Worm (Caenorhabditis elegans) whole organism, young adult: ENCODE results near the gene ain-1.

ENCODE experiments used
- B0035.1 ChIP-seq: sonication (generic microtip); optimal IDR thresholded peaks from 2 replicates; lab custom pipeline; 2016; ENCODE audit warnings: missing genetic modification characterization, mild to moderate bottlenecking, missing compliant biosample characterization, missing genotype, missing genetic modification reagents
- B0261.1 ChIP-seq: sonication (generic microtip); optimal IDR thresholded peaks from 2 replicates; lab custom pipeline; 2016; ENCODE audit warnings: mild to moderate bottlenecking, missing genetic modification characterization, moderate library complexity, missing compliant biosample characterization
- F22D6.2 ChIP-seq: sonication (generic microtip); optimal IDR thresholded peaks from 2 replicates; lab custom pipeline; 2016; ENCODE audit warnings: mild to moderate bottlenecking, missing genetic modification characterization, missing compliant biosample characterization
- F57A8.1 ChIP-seq: fragments of 200-800 bp; sonication (Bioruptor generic); optimal IDR thresholded peaks from 2 replicates; lab custom pipeline; 2018; ENCODE audit warnings: mild to moderate bottlenecking, missing genetic modification characterization, moderate library complexity, missing compliant biosample characterization
- T26A5.8 ChIP-seq: sonication (generic microtip); optimal IDR thresholded peaks from 2 replicates; lab custom pipeline; 2016; ENCODE audit warnings: missing genetic modification characterization, missing compliant biosample characterization
- Y53G8AR.9 ChIP-seq: fragments of 200-800 bp; sonication (Bioruptor generic); conservative IDR thresholded peaks from 2 replicates; pipeline ENCODE4 v1.3.6; 2022; ENCODE audit warnings: missing genetic modification reagents, missing genetic modification characterization, missing compliant biosample characterization
- aptf-2 ChIP-seq: fragments of 200-800 bp; sonication (Bioruptor generic); conservative IDR thresholded peaks from 2 replicates; pipeline ENCODE4 v1.3.6; 2022; ENCODE audit warnings: missing genetic modification reagents, missing genetic modification characterization, missing compliant biosample characterization
- attf-6 ChIP-seq: fragments of 200-800 bp; sonication (Bioruptor generic); IDR thresholded peaks from 2 replicates; pipeline ENCODE4 v1.3.6; 2022; ENCODE audit warnings: missing genetic modification reagents, missing genetic modification characterization, missing compliant biosample characterization
- cebp-1 ChIP-seq, 2 experiments: fragments of 200-800 bp in 1 of 2; sonication (Bioruptor generic) in 1 of 2; sonication (generic microtip) in 1 of 2; IDR thresholded peaks in 1 of 2; optimal IDR thresholded peaks in 1 of 2; 2 replicates each; pipeline versions ENCODE4 v1.3.6 to Lab custom; 2017 to 2022; ENCODE audit warnings: missing compliant biosample characterization in 2 of 2, missing genetic modification characterization in 2 of 2, mild to moderate bottlenecking in 1 of 2, missing genetic modification reagents in 1 of 2, moderate library complexity in 1 of 2
- ceh-100 ChIP-seq: fragments of 200-800 bp; sonication (Bioruptor generic); IDR thresholded peaks from 2 replicates; pipeline ENCODE4 v1.3.6; 2022; ENCODE audit warnings: missing genetic modification reagents, missing genetic modification characterization, missing compliant biosample characterization
- dpff-1 ChIP-seq: sonication (generic microtip); optimal IDR thresholded peaks from 2 replicates; lab custom pipeline; 2017; ENCODE audit warnings: mild to moderate bottlenecking, missing genetic modification characterization, missing compliant biosample characterization
- egrh-3 ChIP-seq: fragments of 200-800 bp; sonication (Bioruptor generic); IDR thresholded peaks from 2 replicates; pipeline ENCODE4 v1.3.6; 2022; ENCODE audit warnings: missing genetic modification reagents, missing genetic modification characterization, missing compliant biosample characterization
- ekl-4 ChIP-seq: fragments of 200-800 bp; sonication (Bioruptor generic); IDR thresholded peaks from 2 replicates; pipeline ENCODE4 v1.3.6; 2022; ENCODE audit warnings: missing genetic modification reagents, missing genetic modification characterization, missing compliant biosample characterization
- ets-4 ChIP-seq: fragments of 200-800 bp; sonication (Bioruptor generic); optimal IDR thresholded peaks from 2 replicates; lab custom pipeline; 2018; ENCODE audit warnings: mild to moderate bottlenecking, missing genetic modification characterization, missing compliant biosample characterization
- gei-17 ChIP-seq: fragments of 200-800 bp; sonication (Bioruptor generic); optimal IDR thresholded peaks from 2 replicates; lab custom pipeline; 2018; ENCODE audit warnings: mild to moderate bottlenecking, missing genetic modification characterization, missing compliant biosample characterization
- hmg-1.2 ChIP-seq: fragments of 200-800 bp; sonication (Bioruptor generic); IDR thresholded peaks from 2 replicates; pipeline ENCODE4 v1.3.6; 2022; ENCODE audit warnings: missing genetic modification reagents, missing genetic modification characterization, missing compliant biosample characterization
- lsl-1 ChIP-seq: fragments of 200-800 bp; sonication (Bioruptor generic); optimal IDR thresholded peaks from 2 replicates; lab custom pipeline; 2018; ENCODE audit warnings: mild to moderate bottlenecking, missing genetic modification characterization, moderate library complexity, missing compliant biosample characterization
- madf-6 ChIP-seq: fragments of 200-800 bp; sonication (Bioruptor generic); IDR thresholded peaks from 2 replicates; pipeline ENCODE4 v1.3.6; 2022; ENCODE audit warnings: missing genetic modification reagents, missing genetic modification characterization, missing compliant biosample characterization
- mcd-1 ChIP-seq: fragments of 200-800 bp; sonication (Bioruptor generic); IDR thresholded peaks from 2 replicates; pipeline ENCODE4 v1.3.6; 2022; ENCODE audit warnings: missing genetic modification reagents, missing genetic modification characterization, missing compliant biosample characterization
- mel-28 ChIP-seq: sonication (generic microtip); optimal IDR thresholded peaks from 2 replicates; lab custom pipeline; 2016; ENCODE audit warnings: borderline replicate concordance, mild to moderate bottlenecking, missing genetic modification characterization, missing compliant biosample characterization
- nhr-27 ChIP-seq: fragments of 200-800 bp; sonication (Bioruptor generic); optimal IDR thresholded peaks from 2 replicates; lab custom pipeline; 2018; ENCODE audit warnings: mild to moderate bottlenecking, missing genetic modification characterization, moderate library complexity, missing compliant biosample characterization
- nhr-80 ChIP-seq: sonication (generic microtip); optimal IDR thresholded peaks from 2 replicates; lab custom pipeline; 2016; ENCODE audit warnings: missing genetic modification characterization, missing compliant biosample characterization
- pbrm-1 ChIP-seq: fragments of 200-800 bp; sonication (Bioruptor generic); IDR thresholded peaks from 2 replicates; pipeline ENCODE4 v1.3.6; 2022; ENCODE audit warnings: missing genetic modification reagents, missing genetic modification characterization, missing compliant biosample characterization
- pha-4 ChIP-seq: fragments of 150-350 bp; sonication (generic microtip); optimal IDR thresholded peaks from 2 replicates; lab custom pipeline; 2014; ENCODE audit warnings: missing biosample characterization, missing genetic modification reagents, missing genetic modification characterization
- snpc-1.1 ChIP-seq: sonication (generic microtip); optimal IDR thresholded peaks from 2 replicates; lab custom pipeline; 2017; ENCODE audit warnings: missing genetic modification characterization, mild to moderate bottlenecking, missing compliant biosample characterization, antibody characterized with exemption, moderate library complexity, missing genotype, missing genetic modification reagents; ENCODE audit not compliant: insufficient read depth
- snpc-1.3 ChIP-seq: sonication (generic microtip); optimal IDR thresholded peaks from 2 replicates; lab custom pipeline; 2017; ENCODE audit warnings: missing genetic modification characterization, mild to moderate bottlenecking, missing compliant biosample characterization, antibody characterized with exemption, moderate library complexity, missing genotype, missing genetic modification reagents; ENCODE audit not compliant: insufficient read depth
- snpc-4 ChIP-seq, 5 experiments: fragments of 150-350 bp in 1 of 5; sonication (generic microtip) in 4 of 5; optimal IDR thresholded peaks; 2 replicates each; lab custom pipeline; 2014 to 2018; ENCODE audit warnings: missing genetic modification characterization in 5 of 5, missing biosample characterization in 3 of 5, antibody characterized with exemption in 2 of 5, mild to moderate bottlenecking in 2 of 5, missing compliant biosample characterization in 2 of 5, missing genotype in 2 of 5, moderate library complexity in 2 of 5, missing genetic modification reagents in 1 of 5
- tbp1 ChIP-seq: fragments of 200-800 bp; sonication (Bioruptor generic); optimal IDR thresholded peaks from 2 replicates; lab custom pipeline; 2018; ENCODE audit warnings: mild to moderate bottlenecking, missing genetic modification characterization, missing compliant biosample characterization
- tbx-9 ChIP-seq: sonication (generic microtip); optimal IDR thresholded peaks from 2 replicates; lab custom pipeline; 2016; ENCODE audit warnings: borderline replicate concordance, missing genetic modification characterization, inconsistent platforms, missing compliant biosample characterization
- zfh-2 ChIP-seq: fragments of 200-800 bp; sonication (Bioruptor generic); conservative IDR thresholded peaks from 2 replicates; pipeline ENCODE4 v1.3.6; 2022; ENCODE audit warnings: missing genetic modification reagents, missing genetic modification characterization, missing compliant biosample characterization
- ztf-18 ChIP-seq: sonication (generic microtip); optimal IDR thresholded peaks from 2 replicates; lab custom pipeline; 2016; ENCODE audit warnings: missing genotype, mild to moderate bottlenecking, missing genetic modification characterization, missing compliant biosample characterization

The ain-1 gene

ce11 chrX:16571877-16572276, 41.4 kb upstream of the ain-1 start:
- TF ChIP-seq Y53G8AR.9 (GFP tag; lab: Robert Waterston, UW) (no peak), snpc-4 (GFP tag; optimal IDR thresholded peaks at IDR 0.05; lab: Kevin White, UChicago) (no peak), snpc-4 (tag; optimal IDR thresholded peaks at IDR 0.05; lab: Kevin White, UChicago) (peak in 2 of 4 experiments; percentile 1 to 72)

ce11 chrX:16574303-16574702, 38.9 kb upstream of the ain-1 start:
- TF ChIP-seq tbx-9 (no peak), nhr-27 (no peak), ets-4 (GFP tag; lab: Kevin White, UChicago) (no peak)

ce11 chrX:16575262-16575661, 38.0 kb upstream of the ain-1 start:
- TF ChIP-seq ekl-4 (GFP tag; lab: Robert Waterston, UW) = no peak
- TF ChIP-seq cebp-1 (GFP tag; IDR thresholded peaks at IDR 0.05; lab: Robert Waterston, UW) = no peak
- TF ChIP-seq cebp-1 (tag; optimal IDR thresholded peaks at IDR 0.05; lab: Kevin White, UChicago) = no peak
- no peak for TF ChIP-seq madf-6 (GFP tag; lab: Robert Waterston, UW)
- TF ChIP-seq snpc-4 (GFP tag; optimal IDR thresholded peaks at IDR 0.05; lab: Kevin White, UChicago) = peak; percentile 74
- TF ChIP-seq snpc-4 (tag; optimal IDR thresholded peaks at IDR 0.05; lab: Kevin White, UChicago) = peak in 3 of 4 experiments; percentile 48 to 89 (median 83)
- TF ChIP-seq ceh-100 (GFP tag; lab: Robert Waterston, UW) = no peak
- TF ChIP-seq B0035.1 (tag; lab: Kevin White, UChicago) = no peak
- peak; percentile 77 for TF ChIP-seq snpc-1.1
- no peak for TF ChIP-seq ztf-18 (tag; lab: Kevin White, UChicago)
- no peak for TF ChIP-seq B0261.1
- TF ChIP-seq hmg-1.2 (GFP tag; lab: Robert Waterston, UW) = peak; percentile 32; the same call in 1 of the 2 replicates
- TF ChIP-seq T26A5.8 (tag; lab: Kevin White, UChicago) = no peak

- TF ChIP-seq pha-4 (tag; lab: Kevin White, UChicago) (no peak), dpff-1 (no peak), zfh-2 (GFP tag; lab: Robert Waterston, UW) (peak; percentile 65)
These were observed 33.9 kb upstream of the ain-1 start, which contains the start of gene ser-1 for ce11 chrX:16579303-16579795. Gene ser-1 (plus strand): TSS chrX:16579745.

- no peak for TF ChIP-seq snpc-1.3 (tag; lab: Kevin White, UChicago)
- TF ChIP-seq mel-28 (tag; lab: Kevin White, UChicago) = no peak
- TF ChIP-seq gei-17 = no peak
- no peak for TF ChIP-seq aptf-2 (GFP tag; lab: Robert Waterston, UW)
- no peak for TF ChIP-seq ceh-100 (GFP tag; lab: Robert Waterston, UW)
- TF ChIP-seq mcd-1 (GFP tag; lab: Robert Waterston, UW) = no peak
- no peak for TF ChIP-seq egrh-3 (GFP tag; lab: Robert Waterston, UW)
- TF ChIP-seq lsl-1 = no peak
- no peak for TF ChIP-seq attf-6
- no peak for TF ChIP-seq cebp-1 (GFP tag; IDR thresholded peaks at IDR 0.05; lab: Robert Waterston, UW)
- TF ChIP-seq cebp-1 (tag; optimal IDR thresholded peaks at IDR 0.05; lab: Kevin White, UChicago) = no peak
- TF ChIP-seq tbp1 (GFP tag; lab: Kevin White, UChicago) = no peak
- no peak for TF ChIP-seq nhr-80 (tag; lab: Kevin White, UChicago)
- TF ChIP-seq tbx-9 = no peak
- no peak for TF ChIP-seq F22D6.2 (tag; lab: Kevin White, UChicago)
- no peak for TF ChIP-seq pbrm-1 (GFP tag; lab: Robert Waterston, UW)
- no peak for TF ChIP-seq F57A8.1 (GFP tag; lab: Kevin White, UChicago)
These were observed 25.1 kb upstream of the ain-1 start for ce11 chrX:16588102-16588501.
